Worm (Caenorhabditis elegans) whole organism, L4/young adult: ENCODE measurements around the gene Y37E11AM.4.

Source experiments
- W03F9.2 ChIP-seq: fragments of 150-350 bp; optimal IDR thresholded peaks from 2 replicates; lab custom pipeline; 2014; ENCODE audit warnings: missing biosample characterization, missing genetic modification characterization
- dao-5 ChIP-seq: sonication (generic microtip); optimal IDR thresholded peaks from 2 replicates; lab custom pipeline; 2016; ENCODE audit warnings: missing genotype, missing genetic modification characterization, moderate library complexity, missing compliant biosample characterization
- him-1 ChIP-seq: sonication (generic microtip); optimal IDR thresholded peaks from 2 replicates; lab custom pipeline; 2016; ENCODE audit warnings: missing genotype, missing genetic modification reagents, missing genetic modification characterization, missing compliant biosample characterization

DNA sequence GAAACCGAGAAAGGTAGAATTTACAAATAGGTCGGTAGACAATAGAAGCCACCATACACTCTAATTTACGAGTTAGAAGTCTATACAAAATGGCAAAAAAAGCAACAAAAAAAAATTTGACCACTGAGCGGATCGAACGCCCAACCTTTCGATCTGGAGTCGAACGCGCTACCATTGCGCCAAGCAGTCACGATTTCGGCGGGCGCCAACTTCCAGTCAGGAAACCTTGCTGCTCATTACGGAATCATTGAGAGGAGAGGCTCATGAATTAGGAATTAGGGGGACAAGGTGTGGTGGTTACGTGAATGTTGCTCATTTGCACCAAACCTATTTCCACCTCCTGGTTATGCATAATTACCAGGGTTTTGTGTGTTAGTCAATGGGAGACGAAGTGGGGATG, 40.8 kb downstream of the Y37E11AM.4 start:
- TF ChIP-seq dao-5 (tag; lab: Kevin White, UChicago) (no peak), W03F9.2 (tag; lab: Kevin White, UChicago) (no peak), him-1 (tag; lab: Kevin White, UChicago) (no peak)
